Fruit fly (Drosophila melanogaster) whole organism, embryonic: ENCODE data around the gene Acat2.
A peak's percentile ranks its signal among the peaks of the same experiment; 100 is the strongest.

ENCODE experiments used
- Ada2b ChIP-seq: fragments of 200-800 bp; sonication (Bioruptor generic); IDR thresholded peaks from 2 replicates; pipeline ENCODE4 v1.3.6; 2022; ENCODE audit warnings: missing biosample characterization, missing genetic modification characterization
- Antp ChIP-seq: fragments of 200-800 bp; sonication (Bioruptor generic); optimal IDR thresholded peaks from 3 replicates; lab custom pipeline; 2016; ENCODE audit warnings: missing biosample characterization, missing genetic modification characterization
- Awh ChIP-seq: fragments of 200-800 bp; sonication (Bioruptor generic); IDR thresholded peaks from 2 replicates; pipeline ENCODE4, ENCODE4 v1.3.6; 2022; ENCODE audit warnings: missing biosample characterization, missing genetic modification characterization
- C15 ChIP-seq: fragments of 200-800 bp; sonication (Bioruptor generic); IDR thresholded peaks from 3 replicates; pipeline ENCODE4 v1.3.6; 2022; ENCODE audit warnings: missing biosample characterization, missing genetic modification characterization
- CG10209 ChIP-seq: fragments of 200-800 bp; sonication (Bioruptor generic); optimal IDR thresholded peaks from 3 replicates; lab custom pipeline; 2017; ENCODE audit warnings: missing biosample characterization, mild to moderate bottlenecking, missing genetic modification characterization, missing genetic modification reagents
- CG10543 ChIP-seq: fragments of 200-800 bp; sonication (Bioruptor generic); optimal IDR thresholded peaks from 3 replicates; lab custom pipeline; 2017; ENCODE audit warnings: missing biosample characterization, mild to moderate bottlenecking, missing genetic modification characterization, moderate library complexity
- CG11093 ChIP-seq: fragments of 200-800 bp; sonication (Bioruptor generic); IDR thresholded peaks from 3 replicates; pipeline ENCODE4 v1.3.6; 2022; ENCODE audit warnings: missing biosample characterization, missing genetic modification characterization
- CG12071 ChIP-seq: fragments of 200-800 bp; sonication (Bioruptor generic); optimal IDR thresholded peaks from 3 replicates; lab custom pipeline; 2018; ENCODE audit warnings: missing biosample characterization, mild to moderate bottlenecking, missing genetic modification characterization
- CG12155 ChIP-seq: fragments of 200-800 bp; sonication (Bioruptor generic); optimal IDR thresholded peaks from 3 replicates; lab custom pipeline; 2016; ENCODE audit warnings: missing biosample characterization, missing genetic modification characterization
- CG13624 ChIP-seq: fragments of 200-800 bp; sonication (Bioruptor generic); optimal IDR thresholded peaks from 2 replicates; lab custom pipeline; 2016; ENCODE audit warnings: missing biosample characterization, missing genetic modification characterization
- CG1603 ChIP-seq: fragments of 200-800 bp; sonication (Bioruptor generic); optimal IDR thresholded peaks from 2 replicates; lab custom pipeline; 2019; ENCODE audit warnings: missing biosample characterization, mild to moderate bottlenecking, missing genetic modification characterization, moderate library complexity
- CG16779 ChIP-seq: fragments of 200-800 bp; sonication (Bioruptor generic); IDR thresholded peaks from 2 replicates; pipeline ENCODE4 v1.3.6; 2022; ENCODE audit warnings: missing biosample characterization, missing genetic modification characterization
- CG17802 ChIP-seq: fragments of 200-800 bp; sonication (Bioruptor generic); optimal IDR thresholded peaks from 2 replicates; lab custom pipeline; 2018; ENCODE audit warnings: missing biosample characterization, mild to moderate bottlenecking, missing genetic modification characterization, moderate library complexity
- CG18599 ChIP-seq: fragments of 200-800 bp; sonication (Bioruptor generic); optimal IDR thresholded peaks from 3 replicates; lab custom pipeline; 2017; ENCODE audit warnings: missing biosample characterization, missing genetic modification characterization, mild to moderate bottlenecking, moderate library complexity, missing genetic modification reagents
- CG2202 ChIP-seq: fragments of 200-800 bp; sonication (Bioruptor generic); optimal IDR thresholded peaks from 2 replicates; lab custom pipeline; 2018; ENCODE audit warnings: missing biosample characterization, mild to moderate bottlenecking, missing genetic modification characterization
- CG30020 ChIP-seq: fragments of 200-800 bp; optimal IDR thresholded peaks from 2 replicates; lab custom pipeline; 2019; ENCODE audit warnings: missing biosample characterization, mild to moderate bottlenecking, missing genetic modification characterization, moderate library complexity
- CG3995 ChIP-seq: fragments of 200-800 bp; sonication (Bioruptor generic); optimal IDR thresholded peaks from 3 replicates; lab custom pipeline; 2016; ENCODE audit warnings: missing biosample characterization, missing genetic modification characterization
- CG6175 ChIP-seq: fragments of 200-800 bp; sonication (Bioruptor generic); IDR thresholded peaks from 3 replicates; pipeline ENCODE4 v1.3.6; 2022; ENCODE audit warnings: missing biosample characterization, missing genetic modification characterization
- CG8478 ChIP-seq: fragments of >200 bp; optimal IDR thresholded peaks from 2 replicates; lab custom pipeline; 2018
- CG9609 ChIP-seq: fragments of 200-800 bp; sonication (Bioruptor generic); optimal IDR thresholded peaks from 3 replicates; lab custom pipeline; 2016; ENCODE audit warnings: missing biosample characterization, missing genetic modification characterization
- CG9797 ChIP-seq: fragments of 200-800 bp; sonication (Bioruptor generic); optimal IDR thresholded peaks from 3 replicates; lab custom pipeline; 2018; ENCODE audit warnings: missing biosample characterization, mild to moderate bottlenecking, missing genetic modification characterization
- CG9876 ChIP-seq: fragments of 200-800 bp; sonication (Bioruptor generic); optimal IDR thresholded peaks from 2 replicates; lab custom pipeline; 2016; ENCODE audit warnings: missing biosample characterization, missing genetic modification characterization
- Doc2 ChIP-seq: fragments of 200-800 bp; sonication (Bioruptor generic); IDR thresholded peaks from 2 replicates; pipeline ENCODE4 v1.3.6; 2022; ENCODE audit warnings: missing biosample characterization, missing genetic modification characterization
- Ets65A ChIP-seq: fragments of 200-800 bp; sonication (Bioruptor generic); peaks from one replicate; lab custom pipeline; 2016; ENCODE audit warnings: missing biosample characterization, missing genetic modification characterization
- GATAe ChIP-seq: fragments of 200-800 bp; sonication (Bioruptor generic); conservative IDR thresholded peaks from 2 replicates; pipeline ENCODE4 v1.3.6; 2022; ENCODE audit warnings: missing biosample characterization, missing genetic modification characterization
- H15 ChIP-seq: fragments of 200-800 bp; sonication (Bioruptor generic); IDR thresholded peaks from 3 replicates; pipeline ENCODE4 v1.3.6; 2022; ENCODE audit warnings: missing biosample characterization, missing genetic modification characterization
- Hand ChIP-seq: fragments of 200-800 bp; sonication (Bioruptor generic); optimal IDR thresholded peaks from 2 replicates; lab custom pipeline; 2017; ENCODE audit warnings: mild to moderate bottlenecking, missing biosample characterization, missing genetic modification reagents, missing genetic modification characterization
- Mrtf ChIP-seq: fragments of 200-800 bp; sonication (Bioruptor generic); IDR thresholded peaks from 3 replicates; pipeline ENCODE4 v1.3.6; 2022; ENCODE audit warnings: missing biosample characterization, missing genetic modification characterization
- NC2α ChIP-seq: fragments of 200-800 bp; sonication (Bioruptor generic); optimal IDR thresholded peaks from 2 replicates; lab custom pipeline; 2016; ENCODE audit warnings: missing biosample characterization, missing genetic modification characterization
- Nf-YB ChIP-seq: fragments of 200-800 bp; sonication (Bioruptor generic); optimal IDR thresholded peaks from 3 replicates; lab custom pipeline; 2019; ENCODE audit warnings: missing biosample characterization, mild to moderate bottlenecking, missing genetic modification characterization, moderate library complexity
- NfI ChIP-seq: fragments of 200-800 bp; sonication (Bioruptor generic); optimal IDR thresholded peaks from 3 replicates; lab custom pipeline; 2018; ENCODE audit warnings: missing biosample characterization, mild to moderate bottlenecking, missing genetic modification characterization, moderate library complexity
- Rx ChIP-seq: fragments of 200-800 bp; sonication (Bioruptor generic); IDR thresholded peaks from 2 replicates; pipeline ENCODE4 v1.3.6; 2022; ENCODE audit warnings: missing biosample characterization, missing genetic modification characterization
- Trl ChIP-seq, 3 experiments: fragments of >200 bp in 2 of 3; fragments of 200-800 bp in 1 of 3; sonication (Bioruptor generic) in 1 of 3; optimal IDR thresholded peaks; 2 replicates in 1 of 3; 3 replicates in 2 of 3; lab custom pipeline; 2016 to 2017; ENCODE audit warnings: missing biosample characterization in 1 of 3, missing genetic modification characterization in 1 of 3
- ap ChIP-seq: fragments of 200-800 bp; sonication (Bioruptor generic); IDR thresholded peaks from 2 replicates; pipeline ENCODE4 v1.3.6; 2022; ENCODE audit warnings: missing biosample characterization, missing genetic modification characterization
- bigmax ChIP-seq: fragments of 200-800 bp; sonication (Bioruptor generic); optimal IDR thresholded peaks from 2 replicates; lab custom pipeline; 2018; ENCODE audit warnings: missing biosample characterization, mild to moderate bottlenecking, missing genetic modification characterization
- bowl ChIP-seq: fragments of 200-800 bp; sonication (Bioruptor generic); IDR thresholded peaks from 2 replicates; pipeline ENCODE4 v1.3.6; 2022; ENCODE audit warnings: missing biosample characterization, missing genetic modification characterization
- crp ChIP-seq, 2 experiments: fragments of 200-800 bp; sonication (Bioruptor generic); optimal IDR thresholded peaks; 2 replicates in 1 of 2; 3 replicates in 1 of 2; lab custom pipeline; 2017; ENCODE audit warnings: missing biosample characterization in 2 of 2, missing genetic modification characterization in 2 of 2, mild to moderate bottlenecking in 1 of 2, moderate library complexity in 1 of 2
- esg ChIP-seq: fragments of 200-800 bp; sonication (Bioruptor generic); conservative IDR thresholded peaks from 2 replicates; pipeline ENCODE4 v1.3.6; 2022; ENCODE audit warnings: missing biosample characterization, missing genetic modification characterization
- ewg ChIP-seq: fragments of 200-800 bp; sonication (Bioruptor generic); optimal IDR thresholded peaks from 3 replicates; lab custom pipeline; 2017; ENCODE audit warnings: mild to moderate bottlenecking, missing biosample characterization, missing genetic modification reagents, missing genetic modification characterization
- gce ChIP-seq: fragments of 200-800 bp; sonication (Bioruptor generic); IDR thresholded peaks from 3 replicates; pipeline ENCODE4 v1.3.6; 2022; ENCODE audit warnings: missing biosample characterization, missing genetic modification characterization
- nom ChIP-seq: fragments of 200-800 bp; sonication (Bioruptor generic); optimal IDR thresholded peaks from 2 replicates; lab custom pipeline; 2017; ENCODE audit warnings: missing biosample characterization, missing genetic modification characterization, mild to moderate bottlenecking, moderate library complexity, missing genetic modification reagents
- otp ChIP-seq: fragments of 200-800 bp; sonication (Bioruptor generic); IDR thresholded peaks from 3 replicates; pipeline ENCODE4, ENCODE4 v1.3.6; 2022; ENCODE audit warnings: missing biosample characterization, missing genetic modification characterization
- p53 ChIP-seq: fragments of 200-800 bp; sonication (Bioruptor generic); optimal IDR thresholded peaks from 2 replicates; lab custom pipeline; 2016; ENCODE audit warnings: missing biosample characterization, missing genetic modification characterization
- row ChIP-seq: fragments of 200-800 bp; sonication (Bioruptor generic); IDR thresholded peaks from 3 replicates; pipeline ENCODE4 v1.3.6; 2022; ENCODE audit warnings: missing biosample characterization, missing genetic modification characterization
- sd ChIP-seq: fragments of 200-800 bp; sonication (Bioruptor generic); optimal IDR thresholded peaks from 3 replicates; lab custom pipeline; 2018; ENCODE audit warnings: missing biosample characterization, mild to moderate bottlenecking, missing genetic modification characterization, moderate library complexity
- sqz ChIP-seq: fragments of 200-800 bp; sonication (Bioruptor generic); optimal IDR thresholded peaks from 3 replicates; lab custom pipeline; 2018; ENCODE audit warnings: missing biosample characterization, mild to moderate bottlenecking, missing genetic modification characterization
- tio ChIP-seq: fragments of 200-800 bp; sonication (Bioruptor generic); optimal IDR thresholded peaks from 2 replicates; lab custom pipeline; 2017; ENCODE audit warnings: missing biosample characterization, missing genetic modification characterization, inconsistent platforms
- toy ChIP-seq: fragments of 200-800 bp; sonication (Bioruptor generic); IDR thresholded peaks from 2 replicates; pipeline ENCODE4 v1.3.6; 2022; ENCODE audit warnings: missing biosample characterization, missing genetic modification characterization
- zen2 ChIP-seq: fragments of 200-800 bp; sonication (Bioruptor generic); IDR thresholded peaks from 3 replicates; pipeline ENCODE4 v1.3.6; 2022; ENCODE audit warnings: missing biosample characterization, missing genetic modification characterization; ENCODE audit not compliant: partially characterized antibody

The Acat2 gene

dm6 chr3L:1313039-1313766 lies 10.5 kb downstream of the Acat2 start, which contains the start of the genes sturkopf and Herc4 (continued):
- TF ChIP-seq gce (GFP tag; lab: Robert Waterston, UW) (no peak), Trl (optimal IDR thresholded peaks at IDR 0.05; lab: Kevin White, UChicago) (no peak), Trl (GFP tag; optimal IDR thresholded peaks at IDR 0.05; lab: Kevin White, UChicago) (peak; percentile 87), CG10543 (GFP tag; lab: Kevin White, UChicago) (peak; percentile 93), CG3995 (GFP tag; lab: Kevin White, UChicago) (no peak), sd (peak; percentile 22), Ada2b (GFP tag; lab: Robert Waterston, UW) (0 out of 2 replicates have a peak, but pooled peaks have one; percentile 41), CG10209 (peak; percentile 66), tio (GFP tag; lab: Kevin White, UChicago) (no peak), C15 (GFP tag; lab: Robert Waterston, UW) (no peak), Doc2 (GFP tag; lab: Robert Waterston, UW) (no peak), CG16779 (GFP tag; lab: Robert Waterston, UW) (no peak), crp (GFP tag; optimal IDR thresholded peaks at IDR 0.05; lab: Kevin White, UChicago) (peak; percentile 34 to 82), NfI (GFP tag; lab: Kevin White, UChicago) (peak; percentile 72), otp (GFP tag; lab: Robert Waterston, UW) (no peak), bigmax (no peak), sqz (no peak), Mrtf (peak; percentile 69), Hand (GFP tag; lab: Kevin White, UChicago) (peak; percentile 9), CG30020 (tag; lab: Kevin White, UChicago) (peak; percentile 62), GATAe (GFP tag; lab: Robert Waterston, UW) (no peak), Awh (GFP tag; lab: Robert Waterston, UW) (no peak), CG9876 (GFP tag; lab: Kevin White, UChicago) (peak; percentile 46), bowl (GFP tag; lab: Robert Waterston, UW) (no peak), row (GFP tag; lab: Robert Waterston, UW) (peak; percentile 88), toy (GFP tag; lab: Robert Waterston, UW) (peak; percentile 18; the same call in 1 of the 2 replicates), Rx (GFP tag; lab: Robert Waterston, UW) (no peak), CG9609 (GFP tag; lab: Kevin White, UChicago) (peak; percentile 62), CG6175 (GFP tag; lab: Robert Waterston, UW) (no peak), Antp (GFP tag; lab: Kevin White, UChicago) (peak; percentile 91), CG2202 (tag; lab: Kevin White, UChicago) (no peak), Nf-YB (GFP tag; lab: Kevin White, UChicago) (peak; percentile 49), CG8478 (lab: Kevin White, UChicago) (no peak), p53 (GFP tag; lab: Kevin White, UChicago) (peak; percentile 71), zen2 (GFP tag; lab: Robert Waterston, UW) (no peak), CG17802 (no peak), CG12155 (GFP tag; lab: Kevin White, UChicago) (peak; percentile 73), ap (GFP tag; lab: Robert Waterston, UW) (0 out of 2 replicates have a peak, but pooled peaks have one; percentile 21), esg (GFP tag; lab: Robert Waterston, UW) (peak; percentile 60; the same call in 1 of the 2 replicates), CG11093 (GFP tag; lab: Robert Waterston, UW) (no peak), CG12071 (GFP tag; lab: Kevin White, UChicago) (no peak), CG18599 (peak; percentile 69), nom (GFP tag; lab: Kevin White, UChicago) (peak; percentile 23), H15 (GFP tag; lab: Robert Waterston, UW) (no peak; the same call in 2 of the 3 replicates), CG13624 (GFP tag; lab: Kevin White, UChicago) (peak; percentile 78), NC2α (GFP tag; lab: Kevin White, UChicago) (peak; percentile 22), ewg (GFP tag; lab: Kevin White, UChicago) (peak; percentile 38), CG9797 (no peak), Ets65A (peak; percentile 98), CG1603 (tag; lab: Kevin White, UChicago) (no peak)
